Fruit fly (Drosophila melanogaster) whole organism: Measurements from ENCODE around the gene Gbeta76C.

Source experiments
- CG8478 ChIP-seq: fragments of >200 bp; optimal IDR thresholded peaks from 2 replicates; lab custom pipeline; 2018; ENCODE audit warnings: inconsistent platforms
- psq ChIP-seq: fragments of >200 bp; optimal IDR thresholded peaks from 2 replicates; lab custom pipeline; 2017
- usp ChIP-seq: fragments of >200 bp; optimal IDR thresholded peaks from 2 replicates; lab custom pipeline; 2017; ENCODE audit warnings: missing biosample characterization, missing genetic modification characterization, mixed read lengths

- TF ChIP-seq psq (lab: Kevin White, UChicago): no peak
- no peak for TF ChIP-seq usp (GFP tag; lab: Kevin White, UChicago)
- no peak for TF ChIP-seq CG8478
These were observed 16.9 kb upstream of the Gbeta76C start for dm6 chr3L:19670492-19670891.
